Worm (Caenorhabditis elegans): ENCODE measurements around the gene spe-36.

The spe-36 gene

DNA sequence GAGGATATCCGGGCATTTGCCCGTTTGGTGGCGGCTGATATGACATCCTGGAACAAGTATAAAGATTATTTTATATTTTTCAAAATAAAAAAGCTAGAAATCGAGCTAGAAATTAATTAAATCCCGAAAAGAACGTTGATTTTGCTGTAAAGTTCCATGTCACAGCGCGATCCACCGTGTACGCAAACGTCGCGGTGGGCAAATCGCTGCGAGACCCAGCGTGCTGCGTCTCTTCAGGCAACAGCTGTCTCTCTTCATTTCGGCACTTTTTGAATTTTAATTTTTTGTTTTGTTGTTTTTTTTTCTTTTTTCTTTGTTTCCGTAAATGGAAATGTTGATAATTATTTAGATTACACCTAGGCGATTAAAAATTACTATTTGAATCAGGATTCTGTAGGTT lies 25.9 kb downstream of the spe-36 start, which contains the start of gene sec-24.1 (continued):
- TF ChIP-seq nhr-10 (tag; optimal IDR thresholded peaks at IDR 0.05) (peak; percentile 44), unc-39 (tag; optimal IDR thresholded peaks at IDR 0.05) (no peak), lin-15B (tag; optimal IDR thresholded peaks at IDR 0.05) (no peak), T26A8.4 (GFP tag; IDR thresholded peaks at IDR 0.05) (peak; percentile 88), madf-5 (GFP tag; IDR thresholded peaks at IDR 0.05) (no peak), ZK546.5 (tag; optimal IDR thresholded peaks at IDR 0.05) (peak in 1 of 2 experiments; percentile 18), zfp-2 (tag; optimal IDR thresholded peaks at IDR 0.05) (peak; percentile 7), lin-38 (GFP tag; IDR thresholded peaks at IDR 0.05) (peak; percentile 80), lin-1 (GFP tag; IDR thresholded peaks at IDR 0.05) (no peak), ces-1 (GFP tag; optimal IDR thresholded peaks at IDR 0.05) (no peak), jun-1 (tag; optimal IDR thresholded peaks at IDR 0.05) (peak; percentile 53), D1046.2 (GFP tag; IDR thresholded peaks at IDR 0.05) (no peak), Y5F2A.4 (GFP tag; optimal IDR thresholded peaks at IDR 0.05) (no peak), ceh-20 (GFP tag; IDR thresholded peaks at IDR 0.05) (peak; percentile 77), F37D6.2 (tag; optimal IDR thresholded peaks at IDR 0.05) (peak; percentile 35), nhr-237 (tag; optimal IDR thresholded peaks at IDR 0.05) (no peak), Y105C5A.15 (GFP tag; IDR thresholded peaks at IDR 0.05) (no peak), set-16 (GFP tag; IDR thresholded peaks at IDR 0.05) (peak; percentile 49; the same call in 1 of the 2 replicates), tra-1 (GFP tag; IDR thresholded peaks at IDR 0.05) (no peak), hlh-30 (tag; optimal IDR thresholded peaks at IDR 0.05; ENCODE audit: insufficient read depth) (peak; percentile 89), saeg-2 (GFP tag; IDR thresholded peaks at IDR 0.05) (0 out of 2 replicates have a peak, but pooled peaks have one; percentile 44), F49E8.2 (tag; optimal IDR thresholded peaks at IDR 0.05; ENCODE audit: borderline replicate concordance) (no peak), ceh-28 (tag; optimal IDR thresholded peaks at IDR 0.05) (no peak), aly-2 (tag; optimal IDR thresholded peaks at IDR 0.05) (no peak), ztf-11 (tag; optimal IDR thresholded peaks at IDR 0.05) (no peak), pha-4 (GFP tag; IDR thresholded peaks at IDR 0.05) (peak; percentile 84), pha-4 (tag; optimal IDR thresholded peaks at IDR 0.05) (no peak), fos-1 (tag; optimal IDR thresholded peaks at IDR 0.05) (no peak), pqm-1 (tag; optimal IDR thresholded peaks at IDR 0.05) (no peak), cey-2 (tag; optimal IDR thresholded peaks at IDR 0.05; ENCODE audit: borderline replicate concordance, insufficient read depth) (no peak), hlh-11 (tag; optimal IDR thresholded peaks at IDR 0.05) (peak; percentile 96), zag-1 (tag; optimal IDR thresholded peaks at IDR 0.05) (peak; percentile 5), ceh-44 (GFP tag; IDR thresholded peaks at IDR 0.05) (peak; percentile 73), mdl-1 (tag; optimal IDR thresholded peaks at IDR 0.05) (peak; percentile 25 to 40), hmg-1.1 (GFP tag; IDR thresholded peaks at IDR 0.05) (peak; percentile 92), sdz-12 (GFP tag; optimal IDR thresholded peaks at IDR 0.05) (no peak), dve-1 (tag; optimal IDR thresholded peaks at IDR 0.05; ENCODE audit: insufficient read depth) (peak; percentile 95), duxl-1 (tag; optimal IDR thresholded peaks at IDR 0.05; ENCODE audit: poor library complexity) (peak; percentile 87), nhr-111 (GFP tag; optimal IDR thresholded peaks at IDR 0.05) (no peak), egl-43 (GFP tag; IDR thresholded peaks at IDR 0.05) (no peak), lin-29 (GFP tag; IDR thresholded peaks at IDR 0.05) (peak; percentile 62; the same call in 1 of the 2 replicates), tag-97 (GFP tag; IDR thresholded peaks at IDR 0.05) (no peak), fkh-10 (GFP tag; optimal IDR thresholded peaks at IDR 0.05) (peak; percentile 42), zip-11 (GFP tag; IDR thresholded peaks at IDR 0.05) (no peak), hif-1 (tag; optimal IDR thresholded peaks at IDR 0.05) (peak in 1 of 2 experiments; percentile 69), ZK337.2 (GFP tag; IDR thresholded peaks at IDR 0.05) (no peak), dmd-6 (GFP tag; IDR thresholded peaks at IDR 0.05) (peak; percentile 54), nhr-11 (tag; optimal IDR thresholded peaks at IDR 0.05) (peak; percentile 46), nhr-42 (GFP tag; IDR thresholded peaks at IDR 0.05) (no peak), ceh-32 (tag; optimal IDR thresholded peaks at IDR 0.05; ENCODE audit: poor library complexity) (no peak), F10B5.3 (tag; optimal IDR thresholded peaks at IDR 0.05) (peak; percentile 41)
